Worm (Caenorhabditis elegans): Measurements from ENCODE around the gene cit-1.1.
A peak's percentile ranks its signal among the peaks of the same experiment; 100 is the strongest.

The cit-1.1 gene

ce11 chrIII:7958085-7958484, 51.5 kb downstream of the cit-1.1 start, which contains the start of gene C29E4.11 (continued):
- TF ChIP-seq mef-2 (tag; optimal IDR thresholded peaks at IDR 0.05) (no peak), C34B4.2 (tag; optimal IDR thresholded peaks at IDR 0.05) (no peak), efl-1 (optimal IDR thresholded peaks at IDR 0.05) (peak; percentile 48 to 62), efl-1 (GFP tag; optimal IDR thresholded peaks at IDR 0.05 in 1 of 2) (peak in 1 of 2 experiments; percentile 83), snu-23 (GFP tag; optimal IDR thresholded peaks at IDR 0.05) (peak; percentile 41)

- TF ChIP-seq skn-1 (tag; optimal IDR thresholded peaks at IDR 0.05) (no peak), efl-1 (optimal IDR thresholded peaks at IDR 0.05) (no peak), efl-1 (GFP tag; optimal IDR thresholded peaks at IDR 0.05 in 1 of 2) (peak in 1 of 2 experiments; percentile 43), lin-39 (tag; optimal IDR thresholded peaks at IDR 0.05) (no peak), ces-1 (GFP tag; optimal IDR thresholded peaks at IDR 0.05) (no peak), nhr-71 (tag; optimal IDR thresholded peaks at IDR 0.05) (no peak), snu-23 (GFP tag; optimal IDR thresholded peaks at IDR 0.05) (no peak), fkh-8 (tag; optimal IDR thresholded peaks at IDR 0.05) (no peak)
Measured at ce11 chrIII:7956965-7957364, 52.7 kb downstream of the cit-1.1 start, which contains the start of gene C29E4.9. C29E4.9 (minus strand) TSS chrIII:7957065.
